Fruit fly (Drosophila melanogaster) whole organism, wandering third instar larva: Measurements from ENCODE around the gene CG34347.

Source experiments
- Abd-B ChIP-seq: fragments of >200 bp; optimal IDR thresholded peaks from 2 replicates; lab custom pipeline; 2017; ENCODE audit warnings: missing biosample characterization, missing genetic modification characterization
- Dfd ChIP-seq: fragments of >200 bp; optimal IDR thresholded peaks from 2 replicates; lab custom pipeline; 2017; ENCODE audit warnings: missing biosample characterization, missing genetic modification characterization
- Hnf4 ChIP-seq: fragments of 200-800 bp; sonication (Bioruptor generic); optimal IDR thresholded peaks from 2 replicates; lab custom pipeline; 2016; ENCODE audit warnings: missing biosample characterization, mild to moderate bottlenecking, missing genetic modification characterization
- Hr78 ChIP-seq: fragments of >200 bp; optimal IDR thresholded peaks from 2 replicates; lab custom pipeline; 2017; ENCODE audit warnings: missing biosample characterization, missing genetic modification characterization
- Jra ChIP-seq: sonication (Bioruptor generic); optimal IDR thresholded peaks from 2 replicates; lab custom pipeline; 2016; ENCODE audit warnings: missing biosample characterization, missing genetic modification characterization
- br ChIP-seq: fragments of 200-800 bp; sonication (Bioruptor generic); optimal IDR thresholded peaks from 2 replicates; lab custom pipeline; 2016; ENCODE audit warnings: missing biosample characterization, missing genetic modification characterization
- brk ChIP-seq: fragments of 200-800 bp; sonication (Bioruptor generic); optimal IDR thresholded peaks from 2 replicates; lab custom pipeline; 2016; ENCODE audit warnings: missing biosample characterization, mild to moderate bottlenecking, missing genetic modification characterization
- foxo ChIP-seq, 2 experiments: fragments of 200-800 bp; sonication (Bioruptor generic); optimal IDR thresholded peaks; 2 replicates in 1 of 2; 3 replicates in 1 of 2; lab custom pipeline; 2016 to 2017; ENCODE audit warnings: missing biosample characterization in 2 of 2, missing genetic modification characterization in 2 of 2
- fru ChIP-seq: fragments of 200-800 bp; sonication (Bioruptor generic); optimal IDR thresholded peaks from 3 replicates; lab custom pipeline; 2016; ENCODE audit warnings: missing biosample characterization, mild to moderate bottlenecking, missing genetic modification characterization
- h ChIP-seq: fragments of 200-800 bp; sonication (Bioruptor generic); optimal IDR thresholded peaks from 3 replicates; lab custom pipeline; 2016; ENCODE audit warnings: missing biosample characterization, mild to moderate bottlenecking, missing genetic modification characterization
- lola ChIP-seq: fragments of >200 bp; optimal IDR thresholded peaks from 2 replicates; lab custom pipeline; 2017; ENCODE audit warnings: missing biosample characterization, missing genetic modification characterization
- pan ChIP-seq: fragments of >200 bp; optimal IDR thresholded peaks from 2 replicates; lab custom pipeline; 2017
- usp ChIP-seq: fragments of >200 bp; optimal IDR thresholded peaks from 2 replicates; lab custom pipeline; 2017; ENCODE audit warnings: missing biosample characterization, missing genetic modification characterization

dm6 chr3R:31295694-31296093 lies 15.3 kb upstream of the CG34347 start:
- no peak for TF ChIP-seq usp (GFP tag; lab: Kevin White, UChicago)
- peak in 1 of 2 experiments; percentile 3 for TF ChIP-seq foxo (GFP tag; optimal IDR thresholded peaks at IDR 0.05; lab: Kevin White, UChicago)
- TF ChIP-seq br (GFP tag; lab: Kevin White, UChicago) = no peak
- TF ChIP-seq fru = peak; percentile 8
- no peak for TF ChIP-seq Hnf4 (GFP tag; lab: Kevin White, UChicago)
- TF ChIP-seq Hr78 (GFP tag; lab: Kevin White, UChicago) = no peak
- TF ChIP-seq pan (lab: Kevin White, UChicago) = no peak
- TF ChIP-seq lola (GFP tag; lab: Kevin White, UChicago) = no peak
- no peak for TF ChIP-seq Abd-B (GFP tag; lab: Kevin White, UChicago)
- no peak for TF ChIP-seq brk (GFP tag; lab: Kevin White, UChicago)
- no peak for TF ChIP-seq h (GFP tag; lab: Kevin White, UChicago)
- no peak for TF ChIP-seq Jra (GFP tag; lab: Kevin White, UChicago)
- TF ChIP-seq Dfd = no peak
